Worm (Caenorhabditis elegans) whole organism, L2 larva: ENCODE measurements around the gene hst-3.1.

Experiments
- C34F6.9 ChIP-seq: fragments of 150-350 bp; optimal IDR thresholded peaks from 2 replicates; lab custom pipeline; 2014; ENCODE audit warnings: missing biosample characterization, missing genetic modification characterization
- F13H6.1 ChIP-seq: sonication (generic microtip); optimal IDR thresholded peaks from 2 replicates; lab custom pipeline; 2016; ENCODE audit warnings: missing genetic modification characterization, missing compliant biosample characterization
- R02D3.7 ChIP-seq: fragments of 150-350 bp; optimal IDR thresholded peaks from 2 replicates; lab custom pipeline; 2014; ENCODE audit warnings: missing biosample characterization, missing genetic modification characterization
- alr-1 ChIP-seq: fragments of 150-350 bp; optimal IDR thresholded peaks from 2 replicates; lab custom pipeline; 2014; ENCODE audit warnings: missing biosample characterization, missing genetic modification characterization
- aly-2 ChIP-seq: fragments of 150-350 bp; optimal IDR thresholded peaks from 2 replicates; lab custom pipeline; 2014; ENCODE audit warnings: missing biosample characterization, missing genetic modification characterization
- blmp-1 ChIP-seq: sonication (generic microtip); optimal IDR thresholded peaks from 2 replicates; lab custom pipeline; 2017; ENCODE audit warnings: missing genetic modification characterization, mild to moderate bottlenecking, missing compliant biosample characterization, antibody characterized with exemption, moderate library complexity; ENCODE audit not compliant: insufficient read depth
- ceh-82 ChIP-seq: fragments of 150-350 bp; optimal IDR thresholded peaks from 2 replicates; lab custom pipeline; 2014; ENCODE audit warnings: missing biosample characterization, missing genetic modification characterization
- dmd-4 ChIP-seq: sonication (generic microtip); optimal IDR thresholded peaks from 2 replicates; lab custom pipeline; 2017; ENCODE audit warnings: missing biosample characterization, missing genetic modification characterization
- egl-27 ChIP-seq: sonication (generic microtip); optimal IDR thresholded peaks from 3 replicates; lab custom pipeline; 2017; ENCODE audit warnings: missing biosample characterization, missing genetic modification reagents, missing genetic modification characterization
- elt-1 ChIP-seq: fragments of 150-350 bp; optimal IDR thresholded peaks from 2 replicates; lab custom pipeline; 2014; ENCODE audit warnings: missing biosample characterization, missing genetic modification characterization
- elt-3 ChIP-seq: sonication (generic microtip); optimal IDR thresholded peaks from 2 replicates; lab custom pipeline; 2017; ENCODE audit warnings: missing biosample characterization, missing genetic modification characterization
- gmeb-1 ChIP-seq: fragments of 150-350 bp; optimal IDR thresholded peaks from 2 replicates; lab custom pipeline; 2014; ENCODE audit warnings: missing biosample characterization, missing genetic modification characterization
- lin-39 ChIP-seq: fragments of 150-350 bp; optimal IDR thresholded peaks from 2 replicates; lab custom pipeline; 2014; ENCODE audit warnings: missing biosample characterization, missing genetic modification reagents, missing genetic modification characterization
- lsy-2 ChIP-seq, 2 experiments: fragments of 150-350 bp in 1 of 2; sonication (generic microtip) in 1 of 2; optimal IDR thresholded peaks; 2 replicates each; lab custom pipeline; 2014 to 2017; ENCODE audit warnings: missing biosample characterization in 2 of 2, missing genetic modification characterization in 2 of 2
- mab-5 ChIP-seq: fragments of 150-350 bp; optimal IDR thresholded peaks from 2 replicates; lab custom pipeline; 2014; ENCODE audit warnings: missing biosample characterization, missing genetic modification characterization
- mdl-1 ChIP-seq, 2 experiments: fragments of 150-350 bp in 1 of 2; sonication (generic microtip) in 1 of 2; optimal IDR thresholded peaks; 2 replicates each; lab custom pipeline; 2017; ENCODE audit warnings: missing biosample characterization in 2 of 2, missing genetic modification characterization in 2 of 2
- nhr-10 ChIP-seq: sonication (generic microtip); optimal IDR thresholded peaks from 2 replicates; lab custom pipeline; 2017; ENCODE audit warnings: missing biosample characterization, missing genetic modification characterization
- nhr-11 ChIP-seq: fragments of 150-350 bp; optimal IDR thresholded peaks from 2 replicates; lab custom pipeline; 2014; ENCODE audit warnings: missing biosample characterization, missing genetic modification characterization
- nhr-12 ChIP-seq: fragments of 150-350 bp; optimal IDR thresholded peaks from 2 replicates; lab custom pipeline; 2014; ENCODE audit warnings: missing biosample characterization, missing genetic modification characterization
- nhr-129 ChIP-seq: fragments of 150-350 bp; optimal IDR thresholded peaks from 2 replicates; lab custom pipeline; 2014; ENCODE audit warnings: missing biosample characterization, missing genetic modification characterization
- nhr-21 ChIP-seq: fragments of 150-350 bp; optimal IDR thresholded peaks from 2 replicates; lab custom pipeline; 2014; ENCODE audit warnings: missing biosample characterization, missing genetic modification characterization
- nhr-23 ChIP-seq: fragments of 150-350 bp; optimal IDR thresholded peaks from 2 replicates; lab custom pipeline; 2014; ENCODE audit warnings: missing biosample characterization, missing genetic modification reagents, missing genetic modification characterization
- nhr-237 ChIP-seq: fragments of 150-350 bp; optimal IDR thresholded peaks from 2 replicates; lab custom pipeline; 2014; ENCODE audit warnings: missing biosample characterization, missing genetic modification characterization
- nhr-77 ChIP-seq: fragments of 150-350 bp; optimal IDR thresholded peaks from 2 replicates; lab custom pipeline; 2014; ENCODE audit warnings: missing biosample characterization, missing genetic modification characterization
- peb-1 ChIP-seq: fragments of 150-350 bp; optimal IDR thresholded peaks from 2 replicates; lab custom pipeline; 2014; ENCODE audit warnings: missing biosample characterization, missing genetic modification characterization
- sem-4 ChIP-seq: fragments of 150-350 bp; optimal IDR thresholded peaks from 2 replicates; lab custom pipeline; 2014; ENCODE audit warnings: missing biosample characterization, missing genetic modification reagents, missing genetic modification characterization
- skn-1 ChIP-seq: sonication (generic microtip); optimal IDR thresholded peaks from 2 replicates; lab custom pipeline; 2017; ENCODE audit warnings: missing biosample characterization, missing genetic modification characterization
- sma-3 ChIP-seq: sonication (generic microtip); optimal IDR thresholded peaks from 2 replicates; lab custom pipeline; 2016; ENCODE audit warnings: missing genetic modification reagents, missing genetic modification characterization, missing compliant biosample characterization
- sma-9 ChIP-seq, 2 experiments: fragments of 150-350 bp in 1 of 2; sonication (generic microtip) in 1 of 2; optimal IDR thresholded peaks; 2 replicates each; lab custom pipeline; 2014 to 2016; ENCODE audit warnings: missing genetic modification characterization in 2 of 2, mild to moderate bottlenecking in 1 of 2, missing biosample characterization in 1 of 2, missing compliant biosample characterization in 1 of 2, missing genetic modification reagents in 1 of 2, moderate library complexity in 1 of 2
- snpc-4 ChIP-seq: fragments of 150-350 bp; optimal IDR thresholded peaks from 2 replicates; lab custom pipeline; 2014; ENCODE audit warnings: missing biosample characterization, missing genetic modification characterization
- unc-39 ChIP-seq: fragments of 150-350 bp; optimal IDR thresholded peaks from 2 replicates; lab custom pipeline; 2014; ENCODE audit warnings: missing biosample characterization, missing genetic modification characterization
- unc-55 ChIP-seq: fragments of 150-350 bp; sonication (generic microtip); optimal IDR thresholded peaks from 3 replicates; lab custom pipeline; 2014; ENCODE audit warnings: missing biosample characterization, missing genetic modification reagents, missing genetic modification characterization
- unc-62 ChIP-seq: fragments of 150-350 bp; optimal IDR thresholded peaks from 2 replicates; lab custom pipeline; 2014; ENCODE audit warnings: missing biosample characterization, missing genetic modification reagents, missing genetic modification characterization
- zag-1 ChIP-seq: fragments of 150-350 bp; optimal IDR thresholded peaks from 2 replicates; lab custom pipeline; 2014; ENCODE audit warnings: missing biosample characterization, missing genetic modification characterization
- ztf-4 ChIP-seq: fragments of 150-350 bp; optimal IDR thresholded peaks from 2 replicates; lab custom pipeline; 2014; ENCODE audit warnings: missing biosample characterization, missing genetic modification characterization

hst-3.1 gene

DNA sequence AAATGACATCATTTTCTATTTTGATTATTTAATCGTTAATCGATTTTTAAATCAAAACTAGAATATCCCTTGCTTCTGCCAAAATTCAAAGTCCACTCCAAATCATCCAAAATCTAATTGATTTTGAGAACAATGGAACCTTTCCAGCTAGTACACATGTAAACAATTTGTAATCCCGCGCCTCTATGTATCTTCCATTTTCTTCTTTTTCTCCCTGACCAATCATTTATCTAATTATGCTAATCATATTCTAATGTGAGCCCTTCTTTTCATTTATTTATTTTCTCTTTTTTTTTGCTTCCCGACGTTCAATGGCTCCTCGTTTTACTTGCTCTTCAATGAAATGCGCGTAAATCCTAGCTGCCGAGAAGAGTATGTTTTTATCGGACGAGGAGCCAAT is 30.9 kb downstream of the hst-3.1 start:
- TF ChIP-seq nhr-237 (tag; lab: Kevin White, UChicago) (no peak), nhr-12 (tag; lab: Kevin White, UChicago) (no peak), mdl-1 (tag; optimal IDR thresholded peaks at IDR 0.05; lab: Kevin White, UChicago) (no peak), mab-5 (no peak), nhr-10 (tag; lab: Kevin White, UChicago) (no peak), lin-39 (tag; lab: Kevin White, UChicago) (no peak), unc-39 (tag; lab: Kevin White, UChicago) (no peak), ztf-4 (no peak), gmeb-1 (tag; lab: Kevin White, UChicago) (no peak), blmp-1 (tag; lab: Kevin White, UChicago) (no peak), alr-1 (tag; lab: Kevin White, UChicago) (no peak), elt-3 (tag; lab: Kevin White, UChicago) (no peak), nhr-11 (tag; lab: Kevin White, UChicago) (no peak), nhr-129 (no peak)

DNA sequence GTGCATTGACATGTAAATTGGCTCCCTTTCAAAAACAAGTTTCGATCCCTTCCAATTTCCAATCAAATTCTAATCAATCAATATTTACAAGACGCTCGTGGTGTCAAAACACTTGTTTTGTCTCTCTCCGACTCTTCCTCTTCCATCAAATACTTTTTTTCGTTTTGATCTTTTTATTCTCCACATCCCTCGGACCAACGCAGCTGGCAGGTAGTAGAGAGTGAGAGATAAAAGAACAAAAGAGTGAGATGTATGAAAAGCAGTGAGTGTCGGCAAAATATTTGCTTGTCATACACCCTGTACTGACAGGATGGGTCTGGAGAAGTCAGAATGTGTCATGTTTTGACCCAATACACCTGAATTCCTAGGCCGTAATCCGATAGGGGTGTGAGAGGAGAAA is 32.3 kb downstream of the hst-3.1 start:
- TF ChIP-seq aly-2 (tag; lab: Kevin White, UChicago) (no peak), alr-1 (tag; lab: Kevin White, UChicago) (no peak), F13H6.1 (tag; lab: Kevin White, UChicago) (peak; percentile 13), sma-9 (GFP tag; optimal IDR thresholded peaks at IDR 0.05; lab: Kevin White, UChicago) (no peak), sma-9 (tag; optimal IDR thresholded peaks at IDR 0.05; lab: Kevin White, UChicago) (no peak), nhr-237 (tag; lab: Kevin White, UChicago) (no peak), snpc-4 (no peak), blmp-1 (tag; lab: Kevin White, UChicago) (no peak), zag-1 (tag; lab: Kevin White, UChicago) (no peak), ztf-4 (no peak), nhr-21 (tag; lab: Kevin White, UChicago) (no peak), nhr-129 (peak; percentile 55), lsy-2 (tag; optimal IDR thresholded peaks at IDR 0.05; lab: Kevin White, UChicago) (no peak), C34F6.9 (tag; lab: Kevin White, UChicago) (peak; percentile 18), nhr-12 (tag; lab: Kevin White, UChicago) (no peak), egl-27 (tag; lab: Kevin White, UChicago) (no peak), mab-5 (no peak), elt-1 (tag; lab: Kevin White, UChicago) (no peak)

DNA sequence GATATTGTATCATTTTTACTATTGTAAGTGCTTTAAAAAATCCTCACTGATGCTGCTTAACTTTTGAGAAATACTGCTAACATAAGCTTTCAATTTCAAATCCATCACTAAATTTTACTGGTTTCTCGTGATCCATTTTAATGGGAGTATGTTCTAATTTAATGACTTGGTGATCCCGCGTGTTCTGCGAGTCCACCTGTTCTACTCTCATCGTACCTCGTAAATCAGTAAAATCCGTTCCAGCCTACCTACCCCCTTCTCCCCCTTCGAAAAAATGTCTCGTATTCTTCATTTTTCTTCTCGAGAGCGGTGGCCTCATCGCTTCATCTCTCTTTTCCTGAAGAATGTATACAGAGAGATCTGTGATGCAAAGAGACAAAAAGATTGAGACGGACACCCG is 33.5 kb downstream of the hst-3.1 start:
- no peak for TF ChIP-seq blmp-1 (tag; lab: Kevin White, UChicago)
- no peak for TF ChIP-seq unc-62
- TF ChIP-seq nhr-10 (tag; lab: Kevin White, UChicago) = no peak
- TF ChIP-seq R02D3.7 (tag; lab: Kevin White, UChicago) = no peak
- no peak for TF ChIP-seq dmd-4 (tag; lab: Kevin White, UChicago)
- TF ChIP-seq unc-55 (GFP tag; lab: Kevin White, UChicago) = no peak
- TF ChIP-seq sem-4 (tag; lab: Kevin White, UChicago) = no peak
- no peak for TF ChIP-seq elt-1 (tag; lab: Kevin White, UChicago)

DNA sequence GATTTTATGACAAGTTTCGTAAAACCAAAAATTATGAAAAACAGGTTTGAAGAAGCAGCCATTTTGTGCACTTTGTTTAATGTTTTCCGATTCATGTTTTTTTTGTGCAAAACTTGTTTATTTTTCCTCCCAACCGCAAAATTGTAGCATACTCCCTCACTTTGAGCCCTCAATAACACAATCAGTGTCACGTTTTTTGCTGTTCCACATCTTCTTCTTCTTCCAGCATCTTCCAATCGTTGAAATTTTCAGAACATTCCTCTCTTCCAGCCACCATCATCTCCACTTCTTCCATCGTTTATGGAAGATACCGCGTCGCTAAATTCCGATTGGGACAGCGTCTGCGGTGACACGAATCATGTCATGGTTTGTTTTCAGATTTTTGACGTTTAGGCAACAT is 36.5 kb downstream of the hst-3.1 start, which contains the start of gene abts-3:
Gene abts-3, plus strand, starts transcription at position 301 of the 400 bp plus-strand sequence.
- TF ChIP-seq nhr-77 (tag; lab: Kevin White, UChicago) = no peak
- TF ChIP-seq nhr-23 (tag; lab: Kevin White, UChicago) = no peak
- no peak for TF ChIP-seq skn-1 (tag; lab: Kevin White, UChicago)
- TF ChIP-seq nhr-10 (tag; lab: Kevin White, UChicago) = no peak
- no peak for TF ChIP-seq R02D3.7 (tag; lab: Kevin White, UChicago)
- no peak for TF ChIP-seq sma-3
- TF ChIP-seq F13H6.1 (tag; lab: Kevin White, UChicago) = no peak
- no peak for TF ChIP-seq aly-2 (tag; lab: Kevin White, UChicago)

DNA sequence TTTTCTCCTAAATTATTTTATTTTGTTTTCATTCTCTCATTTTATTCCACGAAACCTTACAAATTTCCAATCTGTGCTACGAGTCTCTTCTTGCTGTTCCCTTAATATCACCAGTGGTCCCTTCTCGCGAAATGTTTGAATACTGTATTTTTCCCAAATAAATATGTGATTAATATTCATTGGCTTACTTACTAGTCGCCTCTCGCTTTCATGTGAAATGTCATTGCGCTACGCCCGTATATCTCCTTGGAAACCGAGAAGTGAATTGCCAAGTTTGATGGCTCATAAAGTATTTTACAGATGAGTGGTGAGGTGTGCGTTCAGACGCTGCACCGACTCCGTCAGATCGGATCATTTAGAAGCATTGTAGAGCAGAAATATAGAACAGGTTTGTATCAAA is 43.8 kb downstream of the hst-3.1 start, which contains the start of gene rars-2:
Gene rars-2, plus strand, starts transcription at position 301 of the 400 bp plus-strand sequence.
- no peak for TF ChIP-seq peb-1
- TF ChIP-seq sma-9 (GFP tag; optimal IDR thresholded peaks at IDR 0.05; lab: Kevin White, UChicago) = no peak
- no peak for TF ChIP-seq sma-9 (tag; optimal IDR thresholded peaks at IDR 0.05; lab: Kevin White, UChicago)
- TF ChIP-seq snpc-4 = no peak
- no peak for TF ChIP-seq nhr-10 (tag; lab: Kevin White, UChicago)
- TF ChIP-seq nhr-77 (tag; lab: Kevin White, UChicago) = no peak
- TF ChIP-seq ceh-82 (tag; lab: Kevin White, UChicago) = no peak
